Fruit fly (Drosophila melanogaster) whole organism, embryonic: ENCODE measurements around the gene chrb.
A peak's percentile ranks its signal among the peaks of the same experiment; 100 is the strongest.

Experiments
- Aef1 ChIP-seq: fragments of 200-800 bp; sonication (Bioruptor generic); IDR thresholded peaks from 3 replicates; pipeline ENCODE4 v1.3.6; 2022; ENCODE audit warnings: missing biosample characterization, missing genetic modification characterization
- CG10209 ChIP-seq: fragments of 200-800 bp; sonication (Bioruptor generic); optimal IDR thresholded peaks from 3 replicates; lab custom pipeline; 2017; ENCODE audit warnings: missing biosample characterization, mild to moderate bottlenecking, missing genetic modification characterization, missing genetic modification reagents
- CG10274 ChIP-seq: fragments of 200-800 bp; sonication (Bioruptor generic); optimal IDR thresholded peaks from 3 replicates; lab custom pipeline; 2017; ENCODE audit warnings: missing biosample characterization, mild to moderate bottlenecking, missing genetic modification characterization
- CG10565 ChIP-seq: fragments of 200-800 bp; sonication (Bioruptor generic); optimal IDR thresholded peaks from 3 replicates; lab custom pipeline; 2016; ENCODE audit warnings: missing biosample characterization, mild to moderate bottlenecking, missing genetic modification characterization
- CG12299 ChIP-seq: fragments of 200-800 bp; sonication (Bioruptor generic); optimal IDR thresholded peaks from 2 replicates; lab custom pipeline; 2018; ENCODE audit warnings: missing biosample characterization, mild to moderate bottlenecking, missing genetic modification characterization
- CG12659 ChIP-seq: fragments of 200-800 bp; sonication (Bioruptor generic); optimal IDR thresholded peaks from 3 replicates; lab custom pipeline; 2017; ENCODE audit warnings: mild to moderate bottlenecking, missing biosample characterization, missing genetic modification reagents, missing genetic modification characterization
- CG1529 ChIP-seq: fragments of 200-800 bp; sonication (Bioruptor generic); optimal IDR thresholded peaks from 3 replicates; lab custom pipeline; 2018; ENCODE audit warnings: missing biosample characterization, missing genetic modification characterization
- CG17186 ChIP-seq: fragments of 200-800 bp; sonication (Bioruptor generic); optimal IDR thresholded peaks from 3 replicates; lab custom pipeline; 2017; ENCODE audit warnings: missing biosample characterization, missing genetic modification reagents, missing genetic modification characterization
- CG3281 ChIP-seq: fragments of 200-800 bp; sonication (Bioruptor generic); optimal IDR thresholded peaks from 3 replicates; lab custom pipeline; 2017; ENCODE audit warnings: missing biosample characterization, mild to moderate bottlenecking, missing genetic modification characterization
- CG3407 ChIP-seq: fragments of 200-800 bp; sonication (Bioruptor generic); optimal IDR thresholded peaks from 2 replicates; lab custom pipeline; 2018; ENCODE audit warnings: missing biosample characterization, mild to moderate bottlenecking, missing genetic modification characterization
- CG4617 ChIP-seq: fragments of 200-800 bp; sonication (Bioruptor generic); optimal IDR thresholded peaks from 3 replicates; lab custom pipeline; 2016; ENCODE audit warnings: missing biosample characterization, missing genetic modification characterization, borderline replicate concordance
- CG4730 ChIP-seq: fragments of 200-800 bp; sonication (Bioruptor generic); IDR thresholded peaks from 2 replicates; pipeline ENCODE4 v1.3.6; 2022; ENCODE audit warnings: missing biosample characterization, missing genetic modification characterization
- CG7786 ChIP-seq: fragments of 200-800 bp; sonication (Bioruptor generic); optimal IDR thresholded peaks from 2 replicates; lab custom pipeline; 2016; ENCODE audit warnings: missing biosample characterization, missing genetic modification characterization
- CG8388 ChIP-seq: fragments of 200-800 bp; sonication (Bioruptor generic); optimal IDR thresholded peaks from 2 replicates; lab custom pipeline; 2019; ENCODE audit warnings: missing biosample characterization, mild to moderate bottlenecking, missing genetic modification characterization, moderate library complexity
- CG9609 ChIP-seq: fragments of 200-800 bp; sonication (Bioruptor generic); optimal IDR thresholded peaks from 3 replicates; lab custom pipeline; 2016; ENCODE audit warnings: missing biosample characterization, missing genetic modification characterization
- HLH54F ChIP-seq: fragments of 200-800 bp; sonication (Bioruptor generic); optimal IDR thresholded peaks from 3 replicates; lab custom pipeline; 2016; ENCODE audit warnings: missing biosample characterization, missing genetic modification characterization
- HLHmδ ChIP-seq: fragments of 200-800 bp; sonication (Bioruptor generic); optimal IDR thresholded peaks from 2 replicates; lab custom pipeline; 2018; ENCODE audit warnings: missing biosample characterization, mild to moderate bottlenecking, missing genetic modification characterization, moderate library complexity
- Kr ChIP-seq: fragments of 200-800 bp; sonication (Bioruptor generic); optimal IDR thresholded peaks from 2 replicates; lab custom pipeline; 2017; ENCODE audit warnings: missing biosample characterization, mild to moderate bottlenecking, missing genetic modification characterization
- Max ChIP-seq: fragments of 200-800 bp; sonication (Bioruptor generic); optimal IDR thresholded peaks from 2 replicates; lab custom pipeline; 2016; ENCODE audit warnings: missing biosample characterization, mild to moderate bottlenecking, missing genetic modification characterization
- Neu2 ChIP-seq: fragments of 200-800 bp; sonication (Bioruptor generic); optimal IDR thresholded peaks from 3 replicates; lab custom pipeline; 2016; ENCODE audit warnings: missing biosample characterization, missing genetic modification characterization, borderline replicate concordance
- Optix ChIP-seq: fragments of 200-800 bp; sonication (Bioruptor generic); IDR thresholded peaks from 3 replicates; pipeline ENCODE4 v1.3.6; 2022; ENCODE audit warnings: missing biosample characterization, missing genetic modification characterization
- Pdp1 ChIP-seq, 2 experiments: fragments of 200-800 bp; sonication (Bioruptor generic); optimal IDR thresholded peaks; 3 replicates each; lab custom pipeline; 2016; ENCODE audit warnings: missing biosample characterization in 2 of 2, missing genetic modification characterization in 2 of 2, mild to moderate bottlenecking in 1 of 2, moderate library complexity in 1 of 2
- Sin3A ChIP-seq: fragments of >200 bp; optimal IDR thresholded peaks from 2 replicates; lab custom pipeline; 2018
- Sox100B ChIP-seq: fragments of 200-800 bp; sonication (Bioruptor generic); optimal IDR thresholded peaks from 3 replicates; lab custom pipeline; 2018; ENCODE audit warnings: missing biosample characterization, mild to moderate bottlenecking, missing genetic modification characterization
- Spps ChIP-seq: fragments of 200-800 bp; sonication (Bioruptor generic); optimal IDR thresholded peaks from 2 replicates; lab custom pipeline; 2018; ENCODE audit warnings: missing biosample characterization, mild to moderate bottlenecking, missing genetic modification characterization
- Sry-β ChIP-seq: fragments of 200-800 bp; sonication (Bioruptor generic); optimal IDR thresholded peaks from 2 replicates; lab custom pipeline; 2018; ENCODE audit warnings: missing biosample characterization, mild to moderate bottlenecking, missing genetic modification characterization, moderate library complexity
- Sry-δ ChIP-seq: fragments of 200-800 bp; sonication (Bioruptor generic); optimal IDR thresholded peaks from 2 replicates; lab custom pipeline; 2016; ENCODE audit warnings: missing biosample characterization, missing genetic modification characterization
- Stat92E ChIP-seq, 3 experiments: fragments of >200 bp in 2 of 3; fragments of 200-800 bp in 1 of 3; sonication (Bioruptor generic) in 1 of 3; optimal IDR thresholded peaks; 2 replicates each; lab custom pipeline; 2017 to 2019; ENCODE audit warnings: missing biosample characterization in 3 of 3, missing genetic modification characterization in 3 of 3, mild to moderate bottlenecking in 1 of 3, moderate library complexity in 1 of 3
- Tbp ChIP-seq: fragments of >200 bp; optimal IDR thresholded peaks from 2 replicates; lab custom pipeline; 2018; ENCODE audit warnings: missing biosample characterization, missing genetic modification characterization
- bbx ChIP-seq: fragments of 200-800 bp; sonication (Bioruptor generic); IDR thresholded peaks from 2 replicates; pipeline ENCODE4 v1.3.6; 2022; ENCODE audit warnings: missing biosample characterization, missing genetic modification characterization; ENCODE audit not compliant: partially characterized antibody
- bowl ChIP-seq: fragments of 200-800 bp; sonication (Bioruptor generic); IDR thresholded peaks from 2 replicates; pipeline ENCODE4 v1.3.6; 2022; ENCODE audit warnings: missing biosample characterization, missing genetic modification characterization
- btn ChIP-seq: fragments of 200-800 bp; sonication (Bioruptor generic); optimal IDR thresholded peaks from 2 replicates; lab custom pipeline; 2016; ENCODE audit warnings: missing biosample characterization, missing genetic modification characterization
- chn ChIP-seq: fragments of 200-800 bp; sonication (Bioruptor generic); optimal IDR thresholded peaks from 2 replicates; lab custom pipeline; 2016; ENCODE audit warnings: missing biosample characterization, missing genetic modification characterization
- da ChIP-seq: fragments of 200-800 bp; sonication (Bioruptor generic); optimal IDR thresholded peaks from 2 replicates; lab custom pipeline; 2016; ENCODE audit warnings: missing biosample characterization, missing genetic modification characterization
- dysf ChIP-seq: fragments of 200-800 bp; sonication (Bioruptor generic); IDR thresholded peaks from 3 replicates; pipeline ENCODE4 v1.3.6; 2022; ENCODE audit warnings: missing biosample characterization, missing genetic modification characterization
- en ChIP-seq: fragments of 200-800 bp; sonication (Bioruptor generic); optimal IDR thresholded peaks from 2 replicates; lab custom pipeline; 2016; ENCODE audit warnings: missing biosample characterization, missing genetic modification characterization
- ewg ChIP-seq: fragments of 200-800 bp; sonication (Bioruptor generic); optimal IDR thresholded peaks from 3 replicates; lab custom pipeline; 2017; ENCODE audit warnings: mild to moderate bottlenecking, missing biosample characterization, missing genetic modification reagents, missing genetic modification characterization
- gcm ChIP-seq: fragments of 200-800 bp; sonication (Bioruptor generic); optimal IDR thresholded peaks from 2 replicates; lab custom pipeline; 2019; ENCODE audit warnings: missing biosample characterization, mild to moderate bottlenecking, missing genetic modification characterization, moderate library complexity
- lov ChIP-seq, 2 experiments: fragments of 200-800 bp in 1 of 2; fragments of >200 bp in 1 of 2; sonication (Bioruptor generic) in 1 of 2; IDR thresholded peaks in 1 of 2; optimal IDR thresholded peaks in 1 of 2; 2 replicates in 1 of 2; 3 replicates in 1 of 2; pipeline versions ENCODE4 v1.3.6 to Lab custom; 2017 to 2022; ENCODE audit warnings: missing biosample characterization in 1 of 2, missing genetic modification characterization in 1 of 2
- mirr ChIP-seq: fragments of 200-800 bp; sonication (Bioruptor generic); optimal IDR thresholded peaks from 3 replicates; lab custom pipeline; 2018; ENCODE audit warnings: missing biosample characterization, mild to moderate bottlenecking, missing genetic modification characterization
- pfk ChIP-seq: fragments of 200-800 bp; sonication (Bioruptor generic); optimal IDR thresholded peaks from 2 replicates; lab custom pipeline; 2018; ENCODE audit warnings: missing biosample characterization, mild to moderate bottlenecking, missing genetic modification characterization, moderate library complexity
- pnt ChIP-seq: fragments of 200-800 bp; sonication (Bioruptor generic); optimal IDR thresholded peaks from 3 replicates; lab custom pipeline; 2016; ENCODE audit warnings: missing biosample characterization, missing genetic modification characterization
- slou ChIP-seq: fragments of 200-800 bp; sonication (Bioruptor generic); optimal IDR thresholded peaks from 3 replicates; lab custom pipeline; 2016; ENCODE audit warnings: missing biosample characterization, missing genetic modification characterization
- slp2 ChIP-seq: fragments of 200-800 bp; sonication (Bioruptor generic); optimal IDR thresholded peaks from 2 replicates; lab custom pipeline; 2016; ENCODE audit warnings: missing biosample characterization, missing genetic modification characterization
- sr ChIP-seq: fragments of 200-800 bp; sonication (Bioruptor generic); IDR thresholded peaks from 3 replicates; pipeline ENCODE4 v1.3.6; 2022; ENCODE audit warnings: missing biosample characterization, missing genetic modification characterization
- stwl ChIP-seq: fragments of 200-800 bp; sonication (Bioruptor generic); optimal IDR thresholded peaks from 3 replicates; lab custom pipeline; 2018; ENCODE audit warnings: missing biosample characterization, mild to moderate bottlenecking, missing genetic modification characterization, moderate library complexity
- tgo ChIP-seq: fragments of 200-800 bp; sonication (Bioruptor generic); IDR thresholded peaks from 3 replicates; pipeline ENCODE4 v1.3.6; 2022; ENCODE audit warnings: missing biosample characterization, missing genetic modification characterization
- zf30C ChIP-seq: fragments of 200-800 bp; sonication (Bioruptor generic); optimal IDR thresholded peaks from 3 replicates; lab custom pipeline; 2018; ENCODE audit warnings: missing biosample characterization, mild to moderate bottlenecking, missing genetic modification characterization
- zfh1 ChIP-seq: fragments of 200-800 bp; sonication (Bioruptor generic); IDR thresholded peaks from 3 replicates; pipeline ENCODE4 v1.3.6; 2022; ENCODE audit warnings: missing biosample characterization, missing genetic modification characterization

The chrb gene

DNA sequence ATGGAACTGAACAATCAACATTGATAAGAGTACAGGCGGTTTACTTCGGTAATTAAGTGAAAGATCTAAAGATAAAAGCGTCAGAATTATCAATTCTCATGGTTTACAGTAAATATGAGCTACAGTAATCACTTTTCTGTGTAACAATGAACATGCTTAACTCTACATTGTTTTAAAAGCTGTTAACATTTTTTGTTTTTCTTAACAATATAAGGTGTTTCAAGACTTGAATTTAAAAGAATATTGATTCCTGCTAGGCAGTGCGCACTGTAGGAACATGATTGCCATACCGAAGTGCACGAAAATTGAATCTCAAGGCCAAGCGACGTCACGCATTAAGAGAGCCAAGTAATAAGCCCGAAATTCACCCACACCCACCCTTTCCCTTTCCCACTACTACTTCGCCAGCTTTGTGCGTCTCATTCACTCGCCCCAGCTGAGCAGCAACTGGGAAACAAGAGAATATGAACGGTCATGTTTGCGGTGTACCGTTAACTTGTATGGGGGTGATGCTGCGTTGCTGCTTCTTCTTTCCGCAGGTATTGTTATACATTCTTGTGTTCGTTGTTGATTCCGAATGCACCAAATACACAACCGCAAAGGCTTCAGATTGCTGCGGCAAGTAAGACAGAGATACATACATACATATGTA, 4.0 kb downstream of the chrb start (continued):
- TF ChIP-seq chn (GFP tag; lab: Kevin White, UChicago) (peak; percentile 15), CG10274 (peak; percentile 30), Sry-δ (GFP tag; lab: Kevin White, UChicago) (peak; percentile 25), CG3281 (GFP tag; lab: Kevin White, UChicago) (peak; percentile 69), da (GFP tag; lab: Kevin White, UChicago) (no peak), HLH54F (no peak), Sox100B (no peak), Optix (no peak), CG1529 (GFP tag; lab: Kevin White, UChicago) (no peak), Sin3A (lab: Kevin White, UChicago) (no peak), Tbp (GFP tag; lab: Kevin White, UChicago) (no peak), Kr (GFP tag; lab: Kevin White, UChicago) (no peak), Pdp1 (GFP tag; optimal IDR thresholded peaks at IDR 0.05; lab: Kevin White, UChicago) (peak; percentile 33 to 50), Neu2 (GFP tag; lab: Kevin White, UChicago) (no peak), stwl (tag; lab: Kevin White, UChicago) (no peak), CG10565 (no peak), btn (GFP tag; lab: Kevin White, UChicago) (no peak), CG8388 (GFP tag; lab: Kevin White, UChicago) (peak; percentile 6), mirr (GFP tag; lab: Kevin White, UChicago) (peak; percentile 31), lov (optimal IDR thresholded peaks at IDR 0.05; lab: Kevin White, UChicago) (no peak), lov (GFP tag; IDR thresholded peaks at IDR 0.05; lab: Robert Waterston, UW) (peak; percentile 50; the same call in 1 of the 3 replicates), bbx (no peak), slou (GFP tag; lab: Kevin White, UChicago) (no peak), zfh1 (GFP tag; lab: Robert Waterston, UW) (peak; percentile 67; the same call in 2 of the 3 replicates), CG12299 (tag; lab: Kevin White, UChicago) (peak; percentile 9), pnt (GFP tag; lab: Kevin White, UChicago) (peak; percentile 17), tgo (GFP tag; lab: Robert Waterston, UW) (peak; percentile 56; the same call in 2 of the 3 replicates), CG12659 (GFP tag; lab: Kevin White, UChicago) (peak; percentile 64), bowl (GFP tag; lab: Robert Waterston, UW) (no peak), Aef1 (GFP tag; lab: Robert Waterston, UW) (peak; percentile 62), Spps (tag; lab: Kevin White, UChicago) (no peak), slp2 (GFP tag; lab: Kevin White, UChicago) (peak; percentile 44), ewg (GFP tag; lab: Kevin White, UChicago) (no peak), CG3407 (no peak), CG10209 (GFP tag; lab: Kevin White, UChicago) (peak; percentile 45), en (GFP tag; lab: Kevin White, UChicago) (peak; percentile 7), Stat92E (GFP tag; optimal IDR thresholded peaks at IDR 0.05; lab: Kevin White, UChicago) (peak in 1 of 3 experiments; percentile 27), CG7786 (peak; percentile 57), Max (GFP tag; lab: Kevin White, UChicago) (peak; percentile 11), HLHmδ (no peak), CG9609 (GFP tag; lab: Kevin White, UChicago) (peak; percentile 40), sr (GFP tag; lab: Robert Waterston, UW) (no peak), gcm (GFP tag; lab: Kevin White, UChicago) (no peak), CG17186 (GFP tag; lab: Kevin White, UChicago) (no peak), zf30C (GFP tag; lab: Kevin White, UChicago) (no peak), Sry-β (no peak), CG4617 (no peak), CG4730 (peak; percentile 58), dysf (peak; percentile 80), pfk (GFP tag; lab: Kevin White, UChicago) (no peak)
